Worm (Caenorhabditis elegans): ENCODE data around the gene C43F9.4.
A peak's percentile ranks its signal among the peaks of the same experiment; 100 is the strongest.

The C43F9.4 gene

ce11 chrIV:10589072-10589471 is at the start of gene C43F9.4:
TSS of gene C43F9.4 (minus strand) at chrIV:10589172.
- no peak for TF ChIP-seq mep-1 (tag; optimal IDR thresholded peaks at IDR 0.05)
- TF ChIP-seq hlh-17 (GFP tag; optimal IDR thresholded peaks at IDR 0.05; ENCODE audit: borderline replicate concordance): no peak
- no peak for TF ChIP-seq nhr-20 (tag; optimal IDR thresholded peaks at IDR 0.05)
- TF ChIP-seq unc-86 (tag; optimal IDR thresholded peaks at IDR 0.05): no peak
- TF ChIP-seq egl-27 (tag; optimal IDR thresholded peaks at IDR 0.05): no peak
- no peak for TF ChIP-seq lsy-2 (tag; optimal IDR thresholded peaks at IDR 0.05)
- no peak for TF ChIP-seq hpl-2 (GFP tag; optimal IDR thresholded peaks at IDR 0.05)
- no peak for TF ChIP-seq lir-3 (tag; optimal IDR thresholded peaks at IDR 0.05; ENCODE audit: poor library complexity)
- TF ChIP-seq tbx-2 (tag; optimal IDR thresholded peaks at IDR 0.05): no peak
- TF ChIP-seq aha-1 (tag; optimal IDR thresholded peaks at IDR 0.05): no peak
- no peak for TF ChIP-seq irx-1 (tag; optimal IDR thresholded peaks at IDR 0.05)
- TF ChIP-seq ces-1 (GFP tag; optimal IDR thresholded peaks at IDR 0.05): no peak
- TF ChIP-seq dsc-1 (tag; optimal IDR thresholded peaks at IDR 0.05): no peak
- no peak for TF ChIP-seq nhr-237 (tag; optimal IDR thresholded peaks at IDR 0.05)
- TF ChIP-seq ceh-82 (tag; optimal IDR thresholded peaks at IDR 0.05): no peak
- TF ChIP-seq C04F5.9 (tag; optimal IDR thresholded peaks at IDR 0.05): no peak
- TF ChIP-seq efl-1 (optimal IDR thresholded peaks at IDR 0.05): no peak
- no peak for TF ChIP-seq efl-1 (GFP tag; optimal IDR thresholded peaks at IDR 0.05 in 1 of 2)

- TF ChIP-seq unc-130 (tag; optimal IDR thresholded peaks at IDR 0.05): no peak
- no peak for TF ChIP-seq elt-2 (tag; optimal IDR thresholded peaks at IDR 0.05)
- TF ChIP-seq lir-3 (tag; optimal IDR thresholded peaks at IDR 0.05; ENCODE audit: poor library complexity): no peak
- TF ChIP-seq Y116A8C.19 (tag; optimal IDR thresholded peaks at IDR 0.05; ENCODE audit: borderline replicate concordance): no peak
- no peak for TF ChIP-seq dsc-1 (tag; optimal IDR thresholded peaks at IDR 0.05)
Measured at ce11 chrIV:10636649-10637048, 47.7 kb upstream of the C43F9.4 start, which contains the start of gene F56C4.1. TSS of gene F56C4.1 (plus strand) at chrIV:10636949.

ce11 chrIV:10630953-10631554 is 42.1 kb upstream of the C43F9.4 start, which contains the start of gene F56C4.4:
TSS of gene F56C4.4 (minus strand) at chrIV:10631267.
- TF ChIP-seq blmp-1 (tag; optimal IDR thresholded peaks at IDR 0.05) (peak; percentile 31), jun-1 (tag; optimal IDR thresholded peaks at IDR 0.05) (no peak), lin-14 (GFP tag; optimal IDR thresholded peaks at IDR 0.05) (peak; percentile 2), elt-2 (tag; optimal IDR thresholded peaks at IDR 0.05) (peak; percentile 63), ceh-63 (GFP tag; optimal IDR thresholded peaks at IDR 0.05) (no peak)

ce11 chrIV:10628724-10629123 is 39.8 kb upstream of the C43F9.4 start, which contains the start of gene R09H10.5:
TSS of gene R09H10.5 (minus strand) at chrIV:10628829.
- peak; percentile 58 for TF ChIP-seq tlp-1 (tag; optimal IDR thresholded peaks at IDR 0.05)
- peak; percentile 60 for TF ChIP-seq elt-2 (tag; optimal IDR thresholded peaks at IDR 0.05)
- TF ChIP-seq fkh-10 (GFP tag; optimal IDR thresholded peaks at IDR 0.05): no peak
- TF ChIP-seq lir-3 (tag; optimal IDR thresholded peaks at IDR 0.05; ENCODE audit: poor library complexity): no peak
- no peak for TF ChIP-seq irx-1 (tag; optimal IDR thresholded peaks at IDR 0.05)
- TF ChIP-seq alr-1 (tag; optimal IDR thresholded peaks at IDR 0.05; ENCODE audit: borderline replicate concordance): no peak
- no peak for TF ChIP-seq nhr-19 (GFP tag; conservative IDR thresholded peaks at IDR 0.05)

- TF ChIP-seq nhr-20 (tag; optimal IDR thresholded peaks at IDR 0.05) (no peak), nhr-90 (tag; optimal IDR thresholded peaks at IDR 0.05; ENCODE audit: poor library complexity) (no peak)
Measured at ce11 chrIV:10620811-10621210, 31.8 kb upstream of the C43F9.4 start, which contains the start of gene R09H10.7. TSS of gene R09H10.7 (plus strand) at chrIV:10621111.

- TF ChIP-seq nhr-76 (tag; optimal IDR thresholded peaks at IDR 0.05) (no peak), grh-1 (GFP tag; IDR thresholded peaks at IDR 0.05) (no peak), ztf-4 (tag; optimal IDR thresholded peaks at IDR 0.05) (no peak), lin-14 (GFP tag; optimal IDR thresholded peaks at IDR 0.05) (peak; percentile 65), blmp-1 (tag; optimal IDR thresholded peaks at IDR 0.05) (peak; percentile 44), unc-30 (tag; optimal IDR thresholded peaks at IDR 0.05) (no peak), unc-130 (tag; optimal IDR thresholded peaks at IDR 0.05) (no peak), egl-13 (tag; optimal IDR thresholded peaks at IDR 0.05) (no peak), tlp-1 (tag; optimal IDR thresholded peaks at IDR 0.05) (no peak), Y116A8C.19 (tag; optimal IDR thresholded peaks at IDR 0.05; ENCODE audit: borderline replicate concordance) (no peak), isw-1 (GFP tag; IDR thresholded peaks at IDR 0.05) (no peak), nhr-237 (tag; optimal IDR thresholded peaks at IDR 0.05) (no peak), nhr-20 (tag; optimal IDR thresholded peaks at IDR 0.05) (peak; percentile 50), F16B12.6 (tag; optimal IDR thresholded peaks at IDR 0.05) (no peak), lin-15B (tag; optimal IDR thresholded peaks at IDR 0.05) (no peak), lir-3 (tag; optimal IDR thresholded peaks at IDR 0.05; ENCODE audit: poor library complexity) (no peak), lin-35 (GFP tag; optimal IDR thresholded peaks at IDR 0.05) (peak in 1 of 2 experiments; percentile 12), C16A3.4 (tag; optimal IDR thresholded peaks at IDR 0.05) (no peak), mdl-1 (tag; optimal IDR thresholded peaks at IDR 0.05) (no peak)
Measured at ce11 chrIV:10617099-10617498, 28.1 kb upstream of the C43F9.4 start.
